Worm (Caenorhabditis elegans): ENCODE results near the gene oct-2.

Gene oct-2

DNA sequence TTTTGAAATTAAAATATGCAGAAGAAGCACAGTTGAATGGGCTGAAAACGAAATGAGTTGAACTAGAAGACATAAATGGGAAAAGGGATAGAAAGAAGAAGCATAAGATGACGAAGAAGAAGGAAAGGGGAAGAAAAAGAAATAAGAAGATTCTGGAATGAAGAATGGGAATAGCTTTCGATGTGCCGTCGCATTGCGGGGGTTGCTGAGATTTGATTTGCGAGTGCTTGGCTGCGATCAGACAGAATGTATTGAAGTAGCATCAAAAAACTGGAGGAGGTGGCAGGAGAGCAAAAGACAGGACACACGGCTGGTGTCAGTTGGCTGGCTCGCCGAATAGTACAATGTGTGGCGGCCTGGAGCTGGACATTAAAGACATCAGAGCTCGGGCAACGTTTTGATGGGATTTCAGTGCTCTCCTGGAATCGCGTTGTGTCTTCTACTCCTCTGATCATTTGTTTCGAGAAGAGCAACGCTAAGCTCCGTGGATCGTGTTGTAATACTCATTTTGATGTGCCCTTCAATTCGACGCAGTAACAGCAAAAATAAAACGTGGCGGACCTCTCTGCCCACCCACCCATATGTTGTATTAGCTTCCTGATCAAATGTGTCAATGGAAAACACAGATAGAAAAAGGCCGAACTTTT, 33.0 kb downstream of the oct-2 start (continued):
- TF ChIP-seq ceh-32 (tag; optimal IDR thresholded peaks at IDR 0.05; ENCODE audit: poor library complexity): no peak
- TF ChIP-seq rbr-2 (tag; optimal IDR thresholded peaks at IDR 0.05): no peak
- no peak for TF ChIP-seq ztf-11 (tag; optimal IDR thresholded peaks at IDR 0.05)
- TF ChIP-seq T26A8.4 (GFP tag; IDR thresholded peaks at IDR 0.05): no peak
- TF ChIP-seq sdz-12 (GFP tag; optimal IDR thresholded peaks at IDR 0.05): no peak
- no peak for TF ChIP-seq snpc-1.2 (GFP tag; IDR thresholded peaks at IDR 0.05)
- no peak for TF ChIP-seq lsy-2 (tag; optimal IDR thresholded peaks at IDR 0.05)
- no peak for TF ChIP-seq zag-1 (tag; optimal IDR thresholded peaks at IDR 0.05)
- no peak for TF ChIP-seq ceh-20 (GFP tag; IDR thresholded peaks at IDR 0.05)
- no peak for TF ChIP-seq lin-39 (tag; optimal IDR thresholded peaks at IDR 0.05)
- TF ChIP-seq mxl-3 (GFP tag; optimal IDR thresholded peaks at IDR 0.05): no peak
- no peak for TF ChIP-seq nhr-102 (tag; optimal IDR thresholded peaks at IDR 0.05)
- no peak for TF ChIP-seq nhr-10 (tag; optimal IDR thresholded peaks at IDR 0.05)
- no peak for TF ChIP-seq F10B5.3 (tag; optimal IDR thresholded peaks at IDR 0.05)
- TF ChIP-seq madf-5 (GFP tag; IDR thresholded peaks at IDR 0.05): no peak
- TF ChIP-seq ceh-62 (tag; optimal IDR thresholded peaks at IDR 0.05): no peak
- no peak for TF ChIP-seq fos-1 (tag; optimal IDR thresholded peaks at IDR 0.05)
- TF ChIP-seq hif-1 (tag; optimal IDR thresholded peaks at IDR 0.05): no peak
- TF ChIP-seq F44E2.7 (GFP tag; IDR thresholded peaks at IDR 0.05): no peak
- no peak for TF ChIP-seq aly-2 (tag; optimal IDR thresholded peaks at IDR 0.05)
- TF ChIP-seq duxl-1 (tag; optimal IDR thresholded peaks at IDR 0.05; ENCODE audit: poor library complexity): no peak
- TF ChIP-seq ces-1 (GFP tag; optimal IDR thresholded peaks at IDR 0.05): peak; percentile 4
- TF ChIP-seq pha-4 (GFP tag; IDR thresholded peaks at IDR 0.05): no peak
- no peak for TF ChIP-seq pha-4 (tag; optimal IDR thresholded peaks at IDR 0.05)
- TF ChIP-seq ceh-44 (GFP tag; IDR thresholded peaks at IDR 0.05): no peak
- TF ChIP-seq lin-13 (GFP tag; optimal IDR thresholded peaks at IDR 0.05): no peak
- 0 out of 2 replicates have a peak, but pooled peaks have one; percentile 29 for TF ChIP-seq lim-7 (GFP tag; IDR thresholded peaks at IDR 0.05)
- TF ChIP-seq madf-9 (GFP tag; conservative IDR thresholded peaks at IDR 0.05): no peak
- TF ChIP-seq Y48G9A.11 (GFP tag; IDR thresholded peaks at IDR 0.05): no peak
- no peak for TF ChIP-seq hmg-1.1 (GFP tag; IDR thresholded peaks at IDR 0.05)
- no peak for TF ChIP-seq nhr-111 (GFP tag; optimal IDR thresholded peaks at IDR 0.05)
- TF ChIP-seq daf-8 (GFP tag; IDR thresholded peaks at IDR 0.05): no peak
- no peak for TF ChIP-seq ceh-28 (tag; optimal IDR thresholded peaks at IDR 0.05)
- no peak for TF ChIP-seq hlh-30 (tag; optimal IDR thresholded peaks at IDR 0.05; ENCODE audit: insufficient read depth)
- no peak for TF ChIP-seq nhr-11 (tag; optimal IDR thresholded peaks at IDR 0.05)
- no peak for TF ChIP-seq Y75B8A.6 (GFP tag; IDR thresholded peaks at IDR 0.05)
- no peak for TF ChIP-seq zfp-3 (GFP tag; conservative IDR thresholded peaks at IDR 0.05)
- no peak for TF ChIP-seq lir-3 (tag; optimal IDR thresholded peaks at IDR 0.05)
- TF ChIP-seq nhr-76 (tag; optimal IDR thresholded peaks at IDR 0.05): no peak
- no peak for TF ChIP-seq dmd-8 (GFP tag; IDR thresholded peaks at IDR 0.05)
- TF ChIP-seq set-16 (GFP tag; IDR thresholded peaks at IDR 0.05): peak; percentile 18; the same call in 1 of the 2 replicates
- no peak for TF ChIP-seq F26F4.8 (GFP tag; conservative IDR thresholded peaks at IDR 0.05)
- TF ChIP-seq nhr-41 (GFP tag; IDR thresholded peaks at IDR 0.05): no peak
- no peak for TF ChIP-seq nhr-42 (GFP tag; IDR thresholded peaks at IDR 0.05)
- no peak for TF ChIP-seq lin-1 (GFP tag; IDR thresholded peaks at IDR 0.05)
- TF ChIP-seq nhr-28 (tag; optimal IDR thresholded peaks at IDR 0.05): no peak
- no peak for TF ChIP-seq lin-29 (GFP tag; IDR thresholded peaks at IDR 0.05)
- TF ChIP-seq zfp-2 (tag; optimal IDR thresholded peaks at IDR 0.05): no peak
- no peak for TF ChIP-seq nhr-25 (tag; optimal IDR thresholded peaks at IDR 0.05; ENCODE audit: borderline replicate concordance, insufficient read depth)
- peak in 1 of 2 experiments; percentile 68 for TF ChIP-seq daf-16 (GFP tag; optimal IDR thresholded peaks at IDR 0.05)
- TF ChIP-seq daf-16 (tag; optimal IDR thresholded peaks at IDR 0.05): no peak

Measured in whole organism, L4 larva.